Fruit fly (Drosophila melanogaster): Measurements from ENCODE around the gene CG32687.

CG32687 gene

DNA sequence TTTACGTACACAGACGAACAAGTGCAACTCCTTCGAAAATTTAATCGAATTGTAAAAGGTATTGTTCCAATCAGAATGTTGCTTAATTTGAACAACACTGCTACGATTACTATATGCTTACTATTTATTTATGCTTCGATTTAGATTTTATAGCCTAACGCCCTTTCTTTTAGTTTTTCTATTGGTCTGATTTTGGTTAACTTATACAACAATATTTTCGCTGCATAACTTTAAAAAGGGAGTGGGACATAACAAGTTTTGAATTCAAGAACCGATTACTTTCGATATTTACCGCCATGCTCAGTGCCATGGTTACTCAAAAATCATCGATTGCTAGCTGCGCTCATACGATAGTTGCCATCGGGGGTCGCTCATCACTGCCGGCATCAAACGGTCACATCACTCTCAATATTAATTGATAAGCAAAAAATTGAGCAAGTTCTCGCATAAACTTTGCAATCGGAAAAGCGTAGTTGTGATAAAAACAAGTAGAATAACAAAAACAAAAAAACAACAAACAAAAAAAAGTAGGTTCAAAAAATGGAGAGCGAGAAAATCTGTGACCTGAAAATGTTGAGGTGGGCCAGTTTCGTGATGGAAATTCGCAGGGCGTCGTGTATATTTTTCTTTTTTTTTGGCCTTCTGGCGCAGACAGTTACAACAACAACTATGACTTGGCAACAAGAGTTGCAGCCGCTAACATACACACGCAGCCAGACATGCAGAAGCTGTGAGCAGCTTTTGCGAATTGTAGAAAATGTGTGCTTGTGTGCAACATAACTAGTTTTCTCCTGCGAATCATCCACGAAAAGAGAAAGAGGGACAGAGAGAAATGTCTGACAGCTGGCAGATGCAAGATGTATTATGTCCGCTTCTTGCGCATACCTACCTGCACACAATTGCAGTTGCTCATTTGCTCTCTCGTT lies 8.3 kb downstream of the CG32687 start, which contains the start of the genes CG2887 and PPP4R2r (continued):
- no peak for TF ChIP-seq CG8290 (GFP tag; optimal IDR thresholded peaks at IDR 0.05)
- peak in 1 of 2 experiments; percentile 61 for TF ChIP-seq CG8290 (tag; optimal IDR thresholded peaks at IDR 0.05)
- TF ChIP-seq Atf6 (GFP tag; IDR thresholded peaks at IDR 0.05) = no peak
- no peak for TF ChIP-seq NFAT (GFP tag; IDR thresholded peaks at IDR 0.05)
- TF ChIP-seq CG11398 (GFP tag; optimal IDR thresholded peaks at IDR 0.05) = no peak
- TF ChIP-seq vnd (GFP tag; IDR thresholded peaks at IDR 0.05; ENCODE audit: partially characterized antibody) = peak; percentile 90
- no peak for TF ChIP-seq Abd-B (GFP tag; optimal IDR thresholded peaks at IDR 0.05)
- TF ChIP-seq chinmo (GFP tag; IDR thresholded peaks at IDR 0.05; ENCODE audit: partially characterized antibody) = peak; percentile 95
- peak; percentile 93 for TF ChIP-seq pzg (GFP tag; optimal IDR thresholded peaks at IDR 0.05)
- TF ChIP-seq zen2 (GFP tag; IDR thresholded peaks at IDR 0.05; ENCODE audit: partially characterized antibody) = peak; percentile 92
- no peak for TF ChIP-seq Optix (GFP tag; IDR thresholded peaks at IDR 0.05)
- TF ChIP-seq CG7928 (GFP tag; optimal IDR thresholded peaks at IDR 0.05) = no peak
- TF ChIP-seq slp2 (GFP tag; optimal IDR thresholded peaks at IDR 0.05) = no peak
- peak; percentile 18 for TF ChIP-seq Nf-YC (tag; optimal IDR thresholded peaks at IDR 0.05)
- peak; percentile 14 for TF ChIP-seq CG12391 (tag; optimal IDR thresholded peaks at IDR 0.05)
- no peak for TF ChIP-seq nerfin-1 (tag; optimal IDR thresholded peaks at IDR 0.05)
- TF ChIP-seq Pdp1 (GFP tag; optimal IDR thresholded peaks at IDR 0.05) = peak in 1 of 2 experiments; percentile 38
- TF ChIP-seq PHDP (tag; optimal IDR thresholded peaks at IDR 0.05) = peak; percentile 1
- no peak for TF ChIP-seq en (GFP tag; optimal IDR thresholded peaks at IDR 0.05)
- TF ChIP-seq CG15479 (GFP tag; optimal IDR thresholded peaks at IDR 0.05) = peak; percentile 14
- TF ChIP-seq onecut (GFP tag; IDR thresholded peaks at IDR 0.05) = 0 out of 2 replicates have a peak, but pooled peaks have one; percentile 8
- TF ChIP-seq lilli (GFP tag; optimal IDR thresholded peaks at IDR 0.05) = peak; percentile 6
- no peak for TF ChIP-seq Hmx (GFP tag; optimal IDR thresholded peaks at IDR 0.05)
- TF ChIP-seq Med (GFP tag) = peak; percentile 91
- TF ChIP-seq corto (GFP tag; optimal IDR thresholded peaks at IDR 0.05) = no peak
- TF ChIP-seq CG14860 (GFP tag; IDR thresholded peaks at IDR 0.05; ENCODE audit: partially characterized antibody) = peak; percentile 82
- no peak for TF ChIP-seq CG1602 (GFP tag; optimal IDR thresholded peaks at IDR 0.05)
- peak; percentile 87 for TF ChIP-seq nerfin-2 (GFP tag; IDR thresholded peaks at IDR 0.05; ENCODE audit: partially characterized antibody)
- peak; percentile 82 for TF ChIP-seq Doc3 (GFP tag; IDR thresholded peaks at IDR 0.05; ENCODE audit: partially characterized antibody)
- peak; percentile 80 for TF ChIP-seq inv (GFP tag; IDR thresholded peaks at IDR 0.05; ENCODE audit: partially characterized antibody)
- peak; percentile 95 for TF ChIP-seq Bgb (GFP tag; IDR thresholded peaks at IDR 0.05; ENCODE audit: partially characterized antibody)
- no peak for TF ChIP-seq CG15073 (GFP tag; optimal IDR thresholded peaks at IDR 0.05)
- peak; percentile 96 for TF ChIP-seq Dp (GFP tag; optimal IDR thresholded peaks at IDR 0.05)
- TF ChIP-seq esg (GFP tag; conservative IDR thresholded peaks at IDR 0.05) = no peak
- TF ChIP-seq CG15601 (tag; optimal IDR thresholded peaks at IDR 0.05) = peak; percentile 29
- no peak for TF ChIP-seq CG10431 (GFP tag; optimal IDR thresholded peaks at IDR 0.05)
- peak; percentile 35 for TF ChIP-seq phol (tag; optimal IDR thresholded peaks at IDR 0.05)
- peak; percentile 44; the same call in 1 of the 3 replicates for TF ChIP-seq row (GFP tag; IDR thresholded peaks at IDR 0.05)
- no peak for TF ChIP-seq Sox100B (GFP tag; optimal IDR thresholded peaks at IDR 0.05)
- TF ChIP-seq GATAe (GFP tag; conservative IDR thresholded peaks at IDR 0.05) = 0 out of 2 replicates have a peak, but pooled peaks have one; percentile 10
- TF ChIP-seq hbn (GFP tag; IDR thresholded peaks at IDR 0.05; ENCODE audit: partially characterized antibody) = peak; percentile 88
- TF ChIP-seq CG4424 (GFP tag; optimal IDR thresholded peaks at IDR 0.05) = no peak
- peak; percentile 99 for TF ChIP-seq Dref (GFP tag; IDR thresholded peaks at IDR 0.05)
- TF ChIP-seq CoRest (tag; optimal IDR thresholded peaks at IDR 0.05) = peak; percentile 25
- peak; percentile 91 for TF ChIP-seq CG7963 (GFP tag; IDR thresholded peaks at IDR 0.05; ENCODE audit: partially characterized antibody)
- peak; percentile 17 for TF ChIP-seq lab (GFP tag; optimal IDR thresholded peaks at IDR 0.05)
- TF ChIP-seq Opbp (GFP tag; IDR thresholded peaks at IDR 0.05; ENCODE audit: partially characterized antibody) = peak; percentile 94
